Worm (Caenorhabditis elegans) whole organism, young adult: Measurements from ENCODE around the gene spch-1.

Source experiments
- ama-1 ChIP-seq, 3 experiments: fragments of 150-350 bp in 1 of 3; sonication (generic microtip) in 2 of 3; optimal IDR thresholded peaks; 2 replicates each; lab custom pipeline; 2014 to 2018; ENCODE audit warnings: missing biosample characterization in 2 of 3, missing genetic modification characterization in 2 of 3, missing genetic modification reagents in 2 of 3
- aptf-2 ChIP-seq: fragments of 200-800 bp; sonication (Bioruptor generic); conservative IDR thresholded peaks from 2 replicates; pipeline ENCODE4 v1.3.6; 2022; ENCODE audit warnings: missing genetic modification reagents, missing genetic modification characterization, missing compliant biosample characterization
- ceh-100 ChIP-seq: fragments of 200-800 bp; sonication (Bioruptor generic); IDR thresholded peaks from 2 replicates; pipeline ENCODE4 v1.3.6; 2022; ENCODE audit warnings: missing genetic modification reagents, missing genetic modification characterization, missing compliant biosample characterization
- ets-4 ChIP-seq: fragments of 200-800 bp; sonication (Bioruptor generic); optimal IDR thresholded peaks from 2 replicates; lab custom pipeline; 2018; ENCODE audit warnings: mild to moderate bottlenecking, missing genetic modification characterization, missing compliant biosample characterization
- let-526 ChIP-seq: fragments of 200-800 bp; sonication (Bioruptor generic); IDR thresholded peaks from 2 replicates; pipeline ENCODE4 v1.3.6; 2022; ENCODE audit warnings: missing genetic modification reagents, missing genetic modification characterization, missing compliant biosample characterization
- lin-26 ChIP-seq: fragments of 200-800 bp; sonication (Bioruptor generic); IDR thresholded peaks from 2 replicates; pipeline ENCODE4 v1.3.6; 2022; ENCODE audit warnings: missing genetic modification reagents, missing genetic modification characterization, missing compliant biosample characterization
- mes-4 ChIP-seq: sonication (generic microtip); optimal IDR thresholded peaks from 2 replicates; lab custom pipeline; 2016; ENCODE audit warnings: missing genotype, missing genetic modification characterization, missing compliant biosample characterization
- nhr-27 ChIP-seq: fragments of 200-800 bp; sonication (Bioruptor generic); optimal IDR thresholded peaks from 2 replicates; lab custom pipeline; 2018; ENCODE audit warnings: mild to moderate bottlenecking, missing genetic modification characterization, moderate library complexity, missing compliant biosample characterization
- tlf-1 ChIP-seq: fragments of 200-800 bp; sonication (Bioruptor generic); optimal IDR thresholded peaks from 2 replicates; lab custom pipeline; 2018; ENCODE audit warnings: mild to moderate bottlenecking, missing genetic modification characterization, missing compliant biosample characterization
- unc-62 ChIP-seq: fragments of 150-350 bp; optimal IDR thresholded peaks from 2 replicates; lab custom pipeline; 2014; ENCODE audit warnings: missing biosample characterization, missing genetic modification reagents, missing genetic modification characterization
- ztf-26 ChIP-seq: sonication (generic microtip); optimal IDR thresholded peaks from 2 replicates; lab custom pipeline; 2017; ENCODE audit warnings: missing genetic modification characterization, missing compliant biosample characterization

DNA sequence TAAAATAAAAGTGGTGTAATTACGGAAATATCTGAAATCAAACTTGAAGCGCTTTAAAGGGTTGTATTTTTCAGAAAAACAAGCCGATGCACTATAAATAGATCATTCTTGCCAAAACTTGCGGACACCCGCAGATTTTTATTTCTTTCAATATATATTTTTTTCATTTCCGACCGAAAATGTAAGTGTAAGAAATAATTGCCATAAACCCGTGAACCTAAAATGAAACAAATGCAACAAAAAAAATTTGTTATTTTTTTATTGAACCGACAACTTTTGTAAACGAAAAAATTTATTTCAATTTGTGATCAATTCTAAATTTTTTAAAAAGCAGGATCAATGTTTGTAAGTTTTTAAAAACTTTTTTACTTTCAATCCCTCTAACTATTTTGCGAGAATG lies 30.5 kb downstream of the spch-1 start, which contains the start of gene W01B6.6:
- TF ChIP-seq mes-4 (tag; lab: Kevin White, UChicago) (no peak), let-526 (GFP tag; lab: Robert Waterston, UW) (no peak), ceh-100 (GFP tag; lab: Robert Waterston, UW) (no peak), ets-4 (GFP tag; lab: Kevin White, UChicago) (no peak), aptf-2 (no peak), ztf-26 (tag; lab: Kevin White, UChicago) (no peak), unc-62 (GFP tag; lab: Kevin White, UChicago) (no peak), ama-1 (optimal IDR thresholded peaks at IDR 0.05; lab: Kevin White, UChicago) (no peak), ama-1 (GFP tag; optimal IDR thresholded peaks at IDR 0.05; lab: Kevin White, UChicago) (no peak), lin-26 (GFP tag; lab: Robert Waterston, UW) (no peak), tlf-1 (GFP tag; lab: Kevin White, UChicago) (no peak), nhr-27 (tag; lab: Kevin White, UChicago) (no peak)
